Worm (Caenorhabditis elegans): Measurements from ENCODE around the gene T09B9.4.

The T09B9.4 gene

DNA sequence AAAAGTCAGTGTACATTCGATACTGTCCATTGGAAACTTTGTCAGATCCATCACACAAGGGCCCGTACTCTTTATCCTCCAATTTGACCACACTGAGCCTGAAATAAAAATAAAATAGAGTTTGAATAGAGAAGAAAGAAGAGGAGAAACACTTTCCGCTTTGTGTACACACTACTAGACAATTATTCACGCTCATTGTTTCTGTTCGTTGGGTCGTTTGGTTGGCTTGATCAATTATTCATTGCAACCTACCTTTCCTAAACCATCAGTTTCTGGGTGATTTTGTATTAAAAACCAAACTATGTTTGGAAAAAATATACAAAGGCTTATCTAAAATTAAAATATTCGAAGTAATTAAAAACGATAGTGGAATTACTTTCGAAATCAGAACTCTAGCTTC is 30.6 kb upstream of the T09B9.4 start:
- no peak for TF ChIP-seq ets-7 (tag; optimal IDR thresholded peaks at IDR 0.05)
- TF ChIP-seq hnd-1 (tag; optimal IDR thresholded peaks at IDR 0.05): no peak
- TF ChIP-seq ceh-36 (tag; optimal IDR thresholded peaks at IDR 0.05): no peak
- TF ChIP-seq ceh-13 (GFP tag; optimal IDR thresholded peaks at IDR 0.05): no peak

DNA sequence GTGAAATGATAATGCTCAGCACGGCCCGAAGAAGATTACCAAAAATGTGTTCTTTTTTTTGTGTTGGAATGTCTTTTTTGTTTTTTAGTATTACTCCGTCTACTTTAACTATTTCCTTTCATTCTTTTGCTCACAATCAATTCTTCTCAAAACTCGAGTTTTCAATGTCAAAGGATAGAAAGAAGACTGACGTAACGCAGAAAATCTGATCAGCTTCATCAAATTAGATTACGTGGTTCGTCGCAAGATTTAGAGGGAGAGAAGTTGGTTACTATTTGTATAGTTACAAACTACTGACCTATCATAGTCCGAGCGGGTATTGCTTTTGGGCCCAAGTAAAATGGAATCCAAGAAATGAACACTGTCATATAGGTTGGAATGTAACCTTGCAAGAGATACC is 29.5 kb upstream of the T09B9.4 start:
- TF ChIP-seq aly-1 (tag; optimal IDR thresholded peaks at IDR 0.05) (no peak), sea-1 (GFP tag; conservative IDR thresholded peaks at IDR 0.05) (no peak), tra-4 (tag; optimal IDR thresholded peaks at IDR 0.05) (no peak), hmbx-1 (tag; optimal IDR thresholded peaks at IDR 0.05) (no peak)

ce11 chrX:9798530-9798929 is 24.4 kb upstream of the T09B9.4 start, which contains the start of gene F36G3.3:
Gene F36G3.3, plus strand, starts transcription at chrX:9798835.
- no peak for TF ChIP-seq pes-1 (GFP tag; IDR thresholded peaks at IDR 0.05)
- TF ChIP-seq tra-4 (tag; optimal IDR thresholded peaks at IDR 0.05): no peak
- no peak for TF ChIP-seq ets-7 (tag; optimal IDR thresholded peaks at IDR 0.05)
- no peak for TF ChIP-seq ama-1 (optimal IDR thresholded peaks at IDR 0.05)
- TF ChIP-seq scrt-1 (GFP tag; IDR thresholded peaks at IDR 0.05): no peak
- TF ChIP-seq hmg-4 (GFP tag; optimal IDR thresholded peaks at IDR 0.05): no peak

DNA sequence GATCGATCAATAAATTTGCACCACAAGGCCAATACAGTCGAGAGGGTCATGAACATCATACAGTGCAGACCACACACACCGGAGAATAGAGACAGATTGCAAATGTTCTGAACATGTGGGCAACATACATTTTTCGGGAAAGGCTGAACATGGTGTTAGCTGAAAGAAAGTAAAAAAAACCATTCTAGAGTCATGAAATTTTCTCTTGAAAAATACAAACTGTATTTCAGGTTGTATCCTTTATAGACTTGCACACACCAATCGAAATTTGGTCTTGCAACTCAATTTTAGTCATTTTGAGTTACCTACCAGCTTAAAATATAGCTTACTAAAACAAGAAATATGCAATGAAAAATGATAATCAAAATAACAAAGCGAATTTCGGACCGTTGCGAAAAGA is 21.9 kb upstream of the T09B9.4 start:
- no peak for TF ChIP-seq tbx-37 (GFP tag; conservative IDR thresholded peaks at IDR 0.05)
- no peak for TF ChIP-seq scrt-1 (GFP tag; IDR thresholded peaks at IDR 0.05)
- no peak for TF ChIP-seq ceh-13 (GFP tag; optimal IDR thresholded peaks at IDR 0.05)
- TF ChIP-seq ceh-36 (tag; optimal IDR thresholded peaks at IDR 0.05): no peak
- TF ChIP-seq tbx-11 (GFP tag; IDR thresholded peaks at IDR 0.05): no peak
- TF ChIP-seq flt-1 (GFP tag; IDR thresholded peaks at IDR 0.05): no peak
- TF ChIP-seq hmbx-1 (tag; optimal IDR thresholded peaks at IDR 0.05): no peak
- no peak for TF ChIP-seq hnd-1 (tag; optimal IDR thresholded peaks at IDR 0.05)

DNA sequence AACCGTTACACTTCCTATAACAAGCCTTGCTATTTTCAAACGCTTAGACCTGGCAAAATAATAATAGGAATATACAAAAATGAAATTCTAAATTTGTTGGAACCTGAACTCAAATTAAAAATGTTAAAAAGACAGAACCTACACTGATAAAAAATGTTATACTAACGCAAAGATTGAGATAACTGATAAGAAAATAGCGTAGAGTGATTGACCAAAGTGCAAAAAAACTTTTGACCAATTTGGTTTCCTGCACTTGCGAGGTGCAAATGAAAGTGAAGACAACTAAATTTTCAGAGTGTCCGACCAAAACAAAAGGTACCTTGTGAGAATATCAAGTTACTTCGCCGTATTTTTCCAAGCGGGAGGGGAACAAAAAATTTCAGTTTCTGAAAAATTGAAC is 21.4 kb upstream of the T09B9.4 start:
- TF ChIP-seq pes-1 (GFP tag; IDR thresholded peaks at IDR 0.05): no peak
- no peak for TF ChIP-seq ceh-36 (tag; optimal IDR thresholded peaks at IDR 0.05)
- TF ChIP-seq sea-1 (GFP tag; conservative IDR thresholded peaks at IDR 0.05): no peak
- TF ChIP-seq tra-4 (tag; optimal IDR thresholded peaks at IDR 0.05): no peak
- TF ChIP-seq hnd-1 (tag; optimal IDR thresholded peaks at IDR 0.05): no peak
- no peak for TF ChIP-seq hmg-4 (GFP tag; optimal IDR thresholded peaks at IDR 0.05)
- no peak for TF ChIP-seq hmbx-1 (tag; optimal IDR thresholded peaks at IDR 0.05)
- no peak for TF ChIP-seq scrt-1 (GFP tag; IDR thresholded peaks at IDR 0.05)
- no peak for TF ChIP-seq ceh-13 (GFP tag; optimal IDR thresholded peaks at IDR 0.05)
- TF ChIP-seq aly-1 (tag; optimal IDR thresholded peaks at IDR 0.05): no peak
- TF ChIP-seq tbx-37 (GFP tag; conservative IDR thresholded peaks at IDR 0.05): no peak
- TF ChIP-seq B0310.2 (tag; optimal IDR thresholded peaks at IDR 0.05): no peak
- TF ChIP-seq flt-1 (GFP tag; IDR thresholded peaks at IDR 0.05): no peak
- TF ChIP-seq tbx-11 (GFP tag; IDR thresholded peaks at IDR 0.05): no peak
- TF ChIP-seq ama-1 (optimal IDR thresholded peaks at IDR 0.05): no peak
- TF ChIP-seq F13C5.2 (tag; optimal IDR thresholded peaks at IDR 0.05): no peak

- no peak for TF ChIP-seq flt-1 (GFP tag; IDR thresholded peaks at IDR 0.05)
- TF ChIP-seq ceh-36 (tag; optimal IDR thresholded peaks at IDR 0.05): no peak
- no peak for TF ChIP-seq B0310.2 (tag; optimal IDR thresholded peaks at IDR 0.05)
- TF ChIP-seq aly-1 (tag; optimal IDR thresholded peaks at IDR 0.05): no peak
- no peak for TF ChIP-seq hnd-1 (tag; optimal IDR thresholded peaks at IDR 0.05)
- TF ChIP-seq tbx-11 (GFP tag; IDR thresholded peaks at IDR 0.05): no peak
- no peak for TF ChIP-seq ceh-13 (GFP tag; optimal IDR thresholded peaks at IDR 0.05)
- no peak for TF ChIP-seq ama-1 (optimal IDR thresholded peaks at IDR 0.05)
- no peak for TF ChIP-seq scrt-1 (GFP tag; IDR thresholded peaks at IDR 0.05)
Observed at ce11 chrX:9794173-9794572, 20.0 kb upstream of the T09B9.4 start, which contains the start of gene F36G3.2. Gene F36G3.2, minus strand, starts transcription at chrX:9794273.

- TF ChIP-seq hmbx-1 (tag; optimal IDR thresholded peaks at IDR 0.05) (no peak), ets-7 (tag; optimal IDR thresholded peaks at IDR 0.05) (no peak), pes-1 (GFP tag; IDR thresholded peaks at IDR 0.05) (no peak), hmg-4 (GFP tag; optimal IDR thresholded peaks at IDR 0.05) (no peak), tbx-11 (GFP tag; IDR thresholded peaks at IDR 0.05) (no peak), hnd-1 (tag; optimal IDR thresholded peaks at IDR 0.05) (no peak), ama-1 (optimal IDR thresholded peaks at IDR 0.05) (no peak), ceh-36 (tag; optimal IDR thresholded peaks at IDR 0.05) (no peak), ceh-13 (GFP tag; optimal IDR thresholded peaks at IDR 0.05) (no peak), sea-1 (GFP tag; conservative IDR thresholded peaks at IDR 0.05) (no peak), F13C5.2 (tag; optimal IDR thresholded peaks at IDR 0.05) (no peak), scrt-1 (GFP tag; IDR thresholded peaks at IDR 0.05) (no peak), tra-4 (tag; optimal IDR thresholded peaks at IDR 0.05) (no peak), B0310.2 (tag; optimal IDR thresholded peaks at IDR 0.05) (no peak), flt-1 (GFP tag; IDR thresholded peaks at IDR 0.05) (no peak), tbx-37 (GFP tag; conservative IDR thresholded peaks at IDR 0.05) (no peak), aly-1 (tag; optimal IDR thresholded peaks at IDR 0.05) (no peak)
Observed at ce11 chrX:9789110-9789509, 15.0 kb upstream of the T09B9.4 start, which contains the start of gene F36G3.1. Gene F36G3.1, minus strand, starts transcription at chrX:9789210.

DNA sequence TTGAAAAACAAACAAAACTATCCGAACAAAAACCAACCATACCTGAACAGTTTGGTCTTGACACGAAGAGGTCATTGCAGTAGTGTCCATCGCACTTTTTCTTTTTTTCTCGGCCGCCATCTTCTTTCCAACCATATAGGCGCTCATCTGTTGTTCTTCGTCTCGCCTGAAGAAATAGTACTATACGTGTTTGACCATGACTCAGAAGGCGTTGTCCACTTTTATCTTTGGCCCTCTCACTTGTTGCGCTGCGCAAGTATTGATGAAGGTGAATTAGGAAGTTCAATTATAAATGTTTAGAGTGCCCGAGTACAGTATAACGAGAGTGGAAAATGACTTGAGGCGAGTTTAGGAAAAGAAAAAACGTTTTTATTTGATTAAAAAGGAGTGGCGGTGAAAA is 11.7 kb upstream of the T09B9.4 start:
- TF ChIP-seq ceh-13 (GFP tag; optimal IDR thresholded peaks at IDR 0.05) (no peak), pes-1 (GFP tag; IDR thresholded peaks at IDR 0.05) (no peak), tra-4 (tag; optimal IDR thresholded peaks at IDR 0.05) (no peak), ets-7 (tag; optimal IDR thresholded peaks at IDR 0.05) (no peak), B0310.2 (tag; optimal IDR thresholded peaks at IDR 0.05) (no peak), hmg-4 (GFP tag; optimal IDR thresholded peaks at IDR 0.05) (no peak), scrt-1 (GFP tag; IDR thresholded peaks at IDR 0.05) (no peak), hmbx-1 (tag; optimal IDR thresholded peaks at IDR 0.05) (no peak)
